Worm (Caenorhabditis elegans) whole organism, early embryonic: ENCODE data around the gene F43G6.17.

Experiments
- aly-1 ChIP-seq: sonication (generic microtip); optimal IDR thresholded peaks from 2 replicates; lab custom pipeline; 2016; ENCODE audit warnings: missing genetic modification characterization, missing compliant biosample characterization
- ama-1 ChIP-seq: fragments of 150-350 bp; optimal IDR thresholded peaks from 2 replicates; lab custom pipeline; 2014
- ceh-13 ChIP-seq: fragments of 200-800 bp; sonication (Bioruptor generic); optimal IDR thresholded peaks from 2 replicates; lab custom pipeline; 2018; ENCODE audit warnings: mild to moderate bottlenecking, missing genetic modification characterization, missing compliant biosample characterization
- ets-7 ChIP-seq: sonication (generic microtip); optimal IDR thresholded peaks from 2 replicates; lab custom pipeline; 2016; ENCODE audit warnings: missing genotype, missing genetic modification characterization, missing compliant biosample characterization
- hmbx-1 ChIP-seq: sonication (generic microtip); optimal IDR thresholded peaks from 2 replicates; lab custom pipeline; 2016; ENCODE audit warnings: mild to moderate bottlenecking, missing genetic modification characterization, missing compliant biosample characterization
- pes-1 ChIP-seq: fragments of 200-800 bp; sonication (Bioruptor generic); IDR thresholded peaks from 2 replicates; pipeline ENCODE4 v1.3.6; 2022; ENCODE audit warnings: missing genetic modification reagents, missing genetic modification characterization, missing compliant biosample characterization
- tbx-37 ChIP-seq: fragments of 200-800 bp; sonication (Bioruptor generic); conservative IDR thresholded peaks from 2 replicates; pipeline ENCODE4 v1.3.6; 2022; ENCODE audit warnings: missing genetic modification reagents, missing genetic modification characterization, missing compliant biosample characterization

ce11 chrII:11774218-11774617, 28.3 kb upstream of the F43G6.17 start, which contains the start of gene F44E5.1:
- TF ChIP-seq pes-1 (GFP tag; lab: Robert Waterston, UW) (no peak), ets-7 (tag; lab: Kevin White, UChicago) (no peak), ama-1 (lab: Kevin White, UChicago) (no peak), ceh-13 (GFP tag; lab: Kevin White, UChicago) (no peak), tbx-37 (GFP tag; lab: Robert Waterston, UW) (no peak), aly-1 (no peak), hmbx-1 (no peak)
